Fruit fly (Drosophila melanogaster): ENCODE data around the gene CheB38b.

CheB38b gene

dm6 chr2L:20829309-20829708 lies 12.2 kb upstream of the CheB38b start, which contains the start of gene CG31673:
TSS of gene CG31673 (plus strand) at chr2L:20829609.
- no peak for TF ChIP-seq CG17801 (GFP tag; optimal IDR thresholded peaks at IDR 0.05; ENCODE audit: partially characterized antibody)

- TF ChIP-seq CG17801 (GFP tag; optimal IDR thresholded peaks at IDR 0.05; ENCODE audit: partially characterized antibody) = no peak
Observed at dm6 chr2L:20828701-20829100, 11.6 kb upstream of the CheB38b start.

dm6 chr2L:20827045-20827444 lies 10.0 kb upstream of the CheB38b start:
- no peak for TF ChIP-seq CG17801 (GFP tag; optimal IDR thresholded peaks at IDR 0.05; ENCODE audit: partially characterized antibody)

- TF ChIP-seq CG17801 (GFP tag; optimal IDR thresholded peaks at IDR 0.05; ENCODE audit: partially characterized antibody) = no peak
Observed at dm6 chr2L:20826226-20826625, 9.2 kb upstream of the CheB38b start.

dm6 chr2L:20825265-20825664 lies 8.2 kb upstream of the CheB38b start:
- no peak for TF ChIP-seq CG17801 (GFP tag; optimal IDR thresholded peaks at IDR 0.05; ENCODE audit: partially characterized antibody)

- TF ChIP-seq CG17801 (GFP tag; optimal IDR thresholded peaks at IDR 0.05; ENCODE audit: partially characterized antibody) = no peak
Observed at dm6 chr2L:20824136-20824789, 7.2 kb upstream of the CheB38b start.

dm6 chr2L:20823196-20824105 lies 6.4 kb upstream of the CheB38b start:
- TF ChIP-seq CG17801 (GFP tag; optimal IDR thresholded peaks at IDR 0.05; ENCODE audit: partially characterized antibody) = peak; percentile 55

- TF ChIP-seq CG17801 (GFP tag; optimal IDR thresholded peaks at IDR 0.05; ENCODE audit: partially characterized antibody) = no peak
Observed at dm6 chr2L:20822489-20823195, 5.6 kb upstream of the CheB38b start, which contains the start of gene CG9331. TSS of gene CG9331 (plus strand) at chr2L:20822828.

- no peak for TF ChIP-seq CG17801 (GFP tag; optimal IDR thresholded peaks at IDR 0.05; ENCODE audit: partially characterized antibody)
Observed at dm6 chr2L:20822025-20822371, 4.9 kb upstream of the CheB38b start.

- TF ChIP-seq CG17801 (GFP tag; optimal IDR thresholded peaks at IDR 0.05; ENCODE audit: partially characterized antibody) = peak; percentile 50
Observed at dm6 chr2L:20821249-20822024, 4.4 kb upstream of the CheB38b start.

dm6 chr2L:20820767-20821166 lies 3.7 kb upstream of the CheB38b start, which contains the start of gene CheB38c:
TSS of gene CheB38c (minus strand) at chr2L:20820867.
- TF ChIP-seq CG17801 (GFP tag; optimal IDR thresholded peaks at IDR 0.05; ENCODE audit: partially characterized antibody) = no peak

dm6 chr2L:20818432-20818831 lies 1.4 kb upstream of the CheB38b start, which contains the start of gene CheB38a:
TSS of gene CheB38a (minus strand) at chr2L:20818532.
- TF ChIP-seq CG17801 (GFP tag; optimal IDR thresholded peaks at IDR 0.05; ENCODE audit: partially characterized antibody) = no peak

dm6 chr2L:20816140-20816539 lies 930 bp downstream of the CheB38b start, which contains the start of gene CG33322:
TSS of gene CG33322 (minus strand) at chr2L:20816240.
- TF ChIP-seq CG17801 (GFP tag; optimal IDR thresholded peaks at IDR 0.05; ENCODE audit: partially characterized antibody) = no peak
